Fruit fly (Drosophila melanogaster) whole organism, embryonic: ENCODE measurements around the gene CG43072.

ENCODE experiments used
- Awh ChIP-seq: fragments of 200-800 bp; sonication (Bioruptor generic); IDR thresholded peaks from 2 replicates; pipeline ENCODE4, ENCODE4 v1.3.6; 2022; ENCODE audit warnings: missing biosample characterization, missing genetic modification characterization
- CG11504 ChIP-seq: fragments of 200-800 bp; sonication (Bioruptor generic); optimal IDR thresholded peaks from 3 replicates; lab custom pipeline; 2019; ENCODE audit warnings: missing biosample characterization, mild to moderate bottlenecking, missing genetic modification characterization, moderate library complexity
- CG13287 ChIP-seq: fragments of 200-800 bp; sonication (Bioruptor generic); IDR thresholded peaks from 2 replicates; pipeline ENCODE4 v1.3.6; 2022; ENCODE audit warnings: missing biosample characterization, missing genetic modification characterization; ENCODE audit not compliant: partially characterized antibody
- CG13296 ChIP-seq: fragments of 200-800 bp; sonication (Bioruptor generic); optimal IDR thresholded peaks from 3 replicates; lab custom pipeline; 2018; ENCODE audit warnings: missing biosample characterization, mild to moderate bottlenecking, missing genetic modification characterization
- CG13624 ChIP-seq: fragments of 200-800 bp; sonication (Bioruptor generic); optimal IDR thresholded peaks from 2 replicates; lab custom pipeline; 2016; ENCODE audit warnings: missing biosample characterization, missing genetic modification characterization
- CG14441 ChIP-seq: fragments of 200-800 bp; sonication (Bioruptor generic); IDR thresholded peaks from 2 replicates; pipeline ENCODE4 v1.3.6; 2022; ENCODE audit warnings: missing biosample characterization, missing genetic modification characterization
- CG15073 ChIP-seq: fragments of 200-800 bp; sonication (Bioruptor generic); optimal IDR thresholded peaks from 2 replicates; lab custom pipeline; 2016; ENCODE audit warnings: missing biosample characterization, missing genetic modification characterization
- CG1529 ChIP-seq: fragments of 200-800 bp; sonication (Bioruptor generic); optimal IDR thresholded peaks from 3 replicates; lab custom pipeline; 2018; ENCODE audit warnings: missing biosample characterization, missing genetic modification characterization
- CG17328 ChIP-seq: fragments of 200-800 bp; sonication (Bioruptor generic); IDR thresholded peaks from 2 replicates; pipeline ENCODE4 v1.3.6; 2022; ENCODE audit warnings: missing biosample characterization, missing genetic modification characterization
- CG18599 ChIP-seq: fragments of 200-800 bp; sonication (Bioruptor generic); optimal IDR thresholded peaks from 3 replicates; lab custom pipeline; 2017; ENCODE audit warnings: missing biosample characterization, missing genetic modification characterization, mild to moderate bottlenecking, moderate library complexity, missing genetic modification reagents
- CG2116 ChIP-seq: fragments of 200-800 bp; sonication (Bioruptor generic); optimal IDR thresholded peaks from 3 replicates; lab custom pipeline; 2018; ENCODE audit warnings: missing biosample characterization, mild to moderate bottlenecking, missing genetic modification characterization
- CG3065 ChIP-seq: fragments of 200-800 bp; sonication (Bioruptor generic); optimal IDR thresholded peaks from 2 replicates; lab custom pipeline; 2016; ENCODE audit warnings: missing biosample characterization, missing genetic modification characterization
- CG31388 ChIP-seq: fragments of 200-800 bp; sonication (Bioruptor generic); optimal IDR thresholded peaks from 2 replicates; lab custom pipeline; 2016; ENCODE audit warnings: missing biosample characterization, missing genetic modification characterization
- CG31441 ChIP-seq: fragments of 200-800 bp; sonication (Bioruptor generic); IDR thresholded peaks from 2 replicates; pipeline ENCODE4 v1.3.6; 2022; ENCODE audit warnings: missing biosample characterization, missing genetic modification characterization
- CG6254 ChIP-seq: fragments of 200-800 bp; sonication (Bioruptor generic); optimal IDR thresholded peaks from 3 replicates; lab custom pipeline; 2017; ENCODE audit warnings: mild to moderate bottlenecking, missing biosample characterization, missing genetic modification reagents, missing genetic modification characterization
- CG7556 ChIP-seq: fragments of 200-800 bp; sonication (Bioruptor generic); optimal IDR thresholded peaks from 2 replicates; lab custom pipeline; 2017; ENCODE audit warnings: missing biosample characterization, mild to moderate bottlenecking, missing genetic modification characterization
- CG8359 ChIP-seq: fragments of 200-800 bp; sonication (Bioruptor generic); optimal IDR thresholded peaks from 2 replicates; lab custom pipeline; 2017; ENCODE audit warnings: missing biosample characterization, mild to moderate bottlenecking, missing genetic modification characterization, borderline replicate concordance
- CG8478 ChIP-seq: fragments of >200 bp; optimal IDR thresholded peaks from 2 replicates; lab custom pipeline; 2018
- CG9797 ChIP-seq: fragments of 200-800 bp; sonication (Bioruptor generic); optimal IDR thresholded peaks from 3 replicates; lab custom pipeline; 2018; ENCODE audit warnings: missing biosample characterization, mild to moderate bottlenecking, missing genetic modification characterization
- Dfd ChIP-seq, 2 experiments: fragments of >200 bp; optimal IDR thresholded peaks; 2 replicates each; lab custom pipeline; 2017; ENCODE audit warnings: missing biosample characterization in 2 of 2, missing genetic modification characterization in 2 of 2
- E2f2 ChIP-seq: fragments of 200-800 bp; sonication (Bioruptor generic); IDR thresholded peaks from 2 replicates; pipeline ENCODE4 v1.3.6; 2022; ENCODE audit warnings: missing biosample characterization, missing genetic modification characterization
- Fer2 ChIP-seq: fragments of 200-800 bp; sonication (Bioruptor generic); optimal IDR thresholded peaks from 2 replicates; lab custom pipeline; 2018; ENCODE audit warnings: missing biosample characterization, mild to moderate bottlenecking, missing genetic modification characterization, moderate library complexity
- Hmr ChIP-seq: fragments of 200-800 bp; sonication (Bioruptor generic); optimal IDR thresholded peaks from 3 replicates; lab custom pipeline; 2017; ENCODE audit warnings: mild to moderate bottlenecking, missing biosample characterization, missing genetic modification reagents, missing genetic modification characterization
- Lhr ChIP-seq: fragments of 200-800 bp; sonication (Bioruptor generic); optimal IDR thresholded peaks from 3 replicates; lab custom pipeline; 2017; ENCODE audit warnings: mild to moderate bottlenecking, missing biosample characterization, missing genetic modification reagents, missing genetic modification characterization
- Myb ChIP-seq: fragments of 200-800 bp; sonication (Bioruptor generic); optimal IDR thresholded peaks from 2 replicates; lab custom pipeline; 2016; ENCODE audit warnings: missing biosample characterization, missing genetic modification characterization
- Neu2 ChIP-seq: fragments of 200-800 bp; sonication (Bioruptor generic); optimal IDR thresholded peaks from 3 replicates; lab custom pipeline; 2016; ENCODE audit warnings: missing biosample characterization, missing genetic modification characterization, borderline replicate concordance
- Nf-YA ChIP-seq: fragments of 200-800 bp; sonication (Bioruptor generic); IDR thresholded peaks from 2 replicates; pipeline ENCODE4 v1.3.6; 2022; ENCODE audit warnings: missing biosample characterization, missing genetic modification characterization
- Rx ChIP-seq: fragments of 200-800 bp; sonication (Bioruptor generic); IDR thresholded peaks from 2 replicates; pipeline ENCODE4 v1.3.6; 2022; ENCODE audit warnings: missing biosample characterization, missing genetic modification characterization
- cas ChIP-seq: fragments of 200-800 bp; sonication (Bioruptor generic); IDR thresholded peaks from 2 replicates; pipeline ENCODE4 v1.3.6; 2022; ENCODE audit warnings: missing biosample characterization, missing genetic modification characterization
- chif ChIP-seq, 2 experiments: fragments of 200-800 bp; sonication (Bioruptor generic); optimal IDR thresholded peaks; 3 replicates each; lab custom pipeline; 2016; ENCODE audit warnings: missing biosample characterization in 2 of 2, missing genetic modification characterization in 2 of 2
- disco-r ChIP-seq: fragments of 200-800 bp; sonication (Bioruptor generic); optimal IDR thresholded peaks from 2 replicates; lab custom pipeline; 2016; ENCODE audit warnings: missing biosample characterization, missing genetic modification characterization
- en ChIP-seq: fragments of 200-800 bp; sonication (Bioruptor generic); optimal IDR thresholded peaks from 2 replicates; lab custom pipeline; 2016; ENCODE audit warnings: missing biosample characterization, missing genetic modification characterization
- ftz-f1 ChIP-seq: fragments of 200-800 bp; sonication (Bioruptor generic); optimal IDR thresholded peaks from 2 replicates; lab custom pipeline; 2016; ENCODE audit warnings: missing biosample characterization, missing genetic modification characterization
- gcm ChIP-seq: fragments of 200-800 bp; sonication (Bioruptor generic); optimal IDR thresholded peaks from 2 replicates; lab custom pipeline; 2019; ENCODE audit warnings: missing biosample characterization, mild to moderate bottlenecking, missing genetic modification characterization, moderate library complexity
- gsb ChIP-seq: fragments of 200-800 bp; sonication (Bioruptor generic); IDR thresholded peaks from 2 replicates; pipeline ENCODE4 v1.3.6; 2022; ENCODE audit warnings: missing biosample characterization, missing genetic modification characterization
- jing ChIP-seq: fragments of 200-800 bp; sonication (Bioruptor generic); optimal IDR thresholded peaks from 2 replicates; lab custom pipeline; 2018; ENCODE audit warnings: missing biosample characterization, mild to moderate bottlenecking, missing genetic modification characterization
- klu ChIP-seq: fragments of 200-800 bp; sonication (Bioruptor generic); IDR thresholded peaks from 2 replicates; pipeline ENCODE4 v1.3.6; 2022; ENCODE audit warnings: missing biosample characterization, missing genetic modification characterization
- kni ChIP-seq: fragments of 200-800 bp; sonication (Bioruptor generic); optimal IDR thresholded peaks from 3 replicates; lab custom pipeline; 2017; ENCODE audit warnings: mild to moderate bottlenecking, missing biosample characterization, missing genetic modification reagents, missing genetic modification characterization
- lab ChIP-seq: fragments of 200-800 bp; sonication (Bioruptor generic); optimal IDR thresholded peaks from 3 replicates; lab custom pipeline; 2017; ENCODE audit warnings: missing biosample characterization, missing genetic modification characterization, mild to moderate bottlenecking, moderate library complexity, missing genetic modification reagents
- nerfin-1 ChIP-seq: fragments of 200-800 bp; sonication (Bioruptor generic); optimal IDR thresholded peaks from 3 replicates; lab custom pipeline; 2019; ENCODE audit warnings: missing biosample characterization, mild to moderate bottlenecking, missing genetic modification characterization, moderate library complexity
- peb ChIP-seq: fragments of 200-800 bp; sonication (Bioruptor generic); IDR thresholded peaks from 2 replicates; pipeline ENCODE4 v1.3.6; 2022; ENCODE audit warnings: missing biosample characterization, missing genetic modification characterization
- pnt ChIP-seq: fragments of 200-800 bp; sonication (Bioruptor generic); optimal IDR thresholded peaks from 3 replicates; lab custom pipeline; 2016; ENCODE audit warnings: missing biosample characterization, missing genetic modification characterization
- psq ChIP-seq: fragments of 200-800 bp; sonication (Bioruptor generic); optimal IDR thresholded peaks from 2 replicates; lab custom pipeline; 2017; ENCODE audit warnings: missing biosample characterization, missing genetic modification characterization
- run ChIP-seq: fragments of 200-800 bp; sonication (Bioruptor generic); optimal IDR thresholded peaks from 3 replicates; lab custom pipeline; 2018; ENCODE audit warnings: missing biosample characterization, mild to moderate bottlenecking, missing genetic modification characterization
- scrt ChIP-seq: fragments of 200-800 bp; sonication (Bioruptor generic); optimal IDR thresholded peaks from 2 replicates; lab custom pipeline; 2018; ENCODE audit warnings: missing biosample characterization, mild to moderate bottlenecking, missing genetic modification characterization, moderate library complexity
- sug ChIP-seq: fragments of 200-800 bp; optimal IDR thresholded peaks from 2 replicates; lab custom pipeline; 2019; ENCODE audit warnings: missing biosample characterization, mild to moderate bottlenecking, missing genetic modification characterization, moderate library complexity
- vnd ChIP-seq: fragments of 200-800 bp; sonication (Bioruptor generic); IDR thresholded peaks from 3 replicates; pipeline ENCODE4 v1.3.6; 2022; ENCODE audit warnings: missing biosample characterization, missing genetic modification characterization; ENCODE audit not compliant: partially characterized antibody
- zf30C ChIP-seq: fragments of 200-800 bp; sonication (Bioruptor generic); optimal IDR thresholded peaks from 3 replicates; lab custom pipeline; 2018; ENCODE audit warnings: missing biosample characterization, mild to moderate bottlenecking, missing genetic modification characterization

Gene CG43072

dm6 chr3L:21031093-21031930, 34.3 kb upstream of the CG43072 start, which contains the start of the genes CG10584 and Polr3E (continued):
- TF ChIP-seq run (peak; percentile 87), Dfd (GFP tag; optimal IDR thresholded peaks at IDR 0.05; lab: Kevin White, UChicago) (no peak), disco-r (GFP tag; lab: Kevin White, UChicago) (no peak), gsb (GFP tag; lab: Robert Waterston, UW) (peak; percentile 81), CG15073 (GFP tag; lab: Kevin White, UChicago) (no peak), zf30C (GFP tag; lab: Kevin White, UChicago) (no peak), chif (GFP tag; optimal IDR thresholded peaks at IDR 0.05; lab: Kevin White, UChicago) (peak in 1 of 2 experiments; percentile 5), kni (GFP tag; lab: Kevin White, UChicago) (peak; percentile 72), lab (GFP tag; lab: Kevin White, UChicago) (peak; percentile 94), CG1529 (GFP tag; lab: Kevin White, UChicago) (peak; percentile 81), CG2116 (GFP tag; lab: Kevin White, UChicago) (peak; percentile 76), peb (GFP tag; lab: Robert Waterston, UW) (peak; percentile 56; the same call in 1 of the 2 replicates), jing (GFP tag; lab: Kevin White, UChicago) (peak; percentile 56), CG8478 (lab: Kevin White, UChicago) (no peak), CG8359 (GFP tag; lab: Kevin White, UChicago) (peak; percentile 83), CG31388 (GFP tag; lab: Kevin White, UChicago) (peak; percentile 65), Fer2 (tag; lab: Kevin White, UChicago) (peak; percentile 89), CG14441 (GFP tag; lab: Robert Waterston, UW) (peak; percentile 75), klu (peak; percentile 75), vnd (GFP tag; lab: Robert Waterston, UW) (peak; percentile 49; the same call in 2 of the 3 replicates), E2f2 (GFP tag; lab: Robert Waterston, UW) (peak; percentile 57; the same call in 1 of the 2 replicates), CG13624 (GFP tag; lab: Kevin White, UChicago) (no peak), CG13296 (GFP tag; lab: Kevin White, UChicago) (peak; percentile 97), CG18599 (GFP tag; lab: Kevin White, UChicago) (peak; percentile 94), gcm (GFP tag; lab: Kevin White, UChicago) (peak; percentile 94), cas (GFP tag; lab: Robert Waterston, UW) (peak; percentile 63; the same call in 1 of the 2 replicates), CG9797 (GFP tag; lab: Kevin White, UChicago) (peak; percentile 78), CG7556 (GFP tag; lab: Kevin White, UChicago) (peak; percentile 98), CG17328 (peak; percentile 67), CG6254 (GFP tag; lab: Kevin White, UChicago) (peak; percentile 90), ftz-f1 (GFP tag; lab: Kevin White, UChicago) (peak; percentile 77), Lhr (GFP tag; lab: Kevin White, UChicago) (peak; percentile 63), CG31441 (GFP tag; lab: Robert Waterston, UW) (peak; percentile 98), Hmr (GFP tag; lab: Kevin White, UChicago) (peak; percentile 96), CG13287 (peak; percentile 41), en (no peak), nerfin-1 (peak; percentile 93), CG11504 (peak; percentile 95), pnt (GFP tag; lab: Kevin White, UChicago) (peak; percentile 40), scrt (GFP tag; lab: Kevin White, UChicago) (peak; percentile 87), Neu2 (peak; percentile 53), CG3065 (GFP tag; lab: Kevin White, UChicago) (peak; percentile 81), Awh (GFP tag; lab: Robert Waterston, UW) (peak; percentile 80), Nf-YA (GFP tag; lab: Robert Waterston, UW) (0 out of 2 replicates have a peak, but pooled peaks have one; percentile 33), Rx (GFP tag; lab: Robert Waterston, UW) (peak; percentile 65; the same call in 1 of the 2 replicates), sug (tag; lab: Kevin White, UChicago) (peak; percentile 95), psq (GFP tag; lab: Kevin White, UChicago) (peak; percentile 80), Myb (peak; percentile 19)
